Worm (Caenorhabditis elegans) whole organism, L2 larva: ENCODE results near the gene C33C12.1.
A peak's percentile ranks its signal among the peaks of the same experiment; 100 is the strongest.
"Not testable (repeated sequence)": the region's sequence is repeated elsewhere in the genome, so short reads cannot be mapped to it uniquely, and the experiment has no call there.

Source experiments
- C34F6.9 ChIP-seq: fragments of 150-350 bp; optimal IDR thresholded peaks from 2 replicates; lab custom pipeline; 2014; ENCODE audit warnings: missing biosample characterization, missing genetic modification characterization
- ZK546.5 ChIP-seq: sonication (generic microtip); optimal IDR thresholded peaks from 2 replicates; lab custom pipeline; 2017; ENCODE audit warnings: missing biosample characterization, missing genetic modification characterization
- alr-1 ChIP-seq: fragments of 150-350 bp; optimal IDR thresholded peaks from 2 replicates; lab custom pipeline; 2014; ENCODE audit warnings: missing biosample characterization, missing genetic modification characterization
- aly-2 ChIP-seq: fragments of 150-350 bp; optimal IDR thresholded peaks from 2 replicates; lab custom pipeline; 2014; ENCODE audit warnings: missing biosample characterization, missing genetic modification characterization
- ama-1 ChIP-seq: fragments of 150-350 bp; optimal IDR thresholded peaks from 2 replicates; lab custom pipeline; 2018; ENCODE audit warnings: inconsistent platforms
- blmp-1 ChIP-seq: sonication (generic microtip); optimal IDR thresholded peaks from 2 replicates; lab custom pipeline; 2017; ENCODE audit warnings: missing genetic modification characterization, mild to moderate bottlenecking, missing compliant biosample characterization, antibody characterized with exemption, moderate library complexity; ENCODE audit not compliant: insufficient read depth
- egl-27 ChIP-seq: sonication (generic microtip); optimal IDR thresholded peaks from 3 replicates; lab custom pipeline; 2017; ENCODE audit warnings: missing biosample characterization, missing genetic modification reagents, missing genetic modification characterization
- elt-1 ChIP-seq: fragments of 150-350 bp; optimal IDR thresholded peaks from 2 replicates; lab custom pipeline; 2014; ENCODE audit warnings: missing biosample characterization, missing genetic modification characterization
- elt-3 ChIP-seq: sonication (generic microtip); optimal IDR thresholded peaks from 2 replicates; lab custom pipeline; 2017; ENCODE audit warnings: missing biosample characterization, missing genetic modification characterization
- fos-1 ChIP-seq: fragments of 150-350 bp; optimal IDR thresholded peaks from 2 replicates; lab custom pipeline; 2014; ENCODE audit warnings: missing biosample characterization, missing genetic modification characterization
- lin-11 ChIP-seq: fragments of 150-350 bp; sonication (generic microtip); optimal IDR thresholded peaks from 2 replicates; lab custom pipeline; 2014; ENCODE audit warnings: missing biosample characterization, missing genetic modification characterization, inconsistent platforms, mixed read lengths
- lin-13 ChIP-seq: fragments of 150-350 bp; optimal IDR thresholded peaks from 2 replicates; lab custom pipeline; 2014; ENCODE audit warnings: missing biosample characterization, missing genetic modification reagents, missing genetic modification characterization
- lsy-2 ChIP-seq, 2 experiments: fragments of 150-350 bp in 1 of 2; sonication (generic microtip) in 1 of 2; optimal IDR thresholded peaks; 2 replicates each; lab custom pipeline; 2014 to 2017; ENCODE audit warnings: missing biosample characterization in 2 of 2, missing genetic modification characterization in 2 of 2
- mdl-1 ChIP-seq, 2 experiments: fragments of 150-350 bp in 1 of 2; sonication (generic microtip) in 1 of 2; optimal IDR thresholded peaks; 2 replicates each; lab custom pipeline; 2017; ENCODE audit warnings: missing biosample characterization in 2 of 2, missing genetic modification characterization in 2 of 2
- nhr-10 ChIP-seq: sonication (generic microtip); optimal IDR thresholded peaks from 2 replicates; lab custom pipeline; 2017; ENCODE audit warnings: missing biosample characterization, missing genetic modification characterization
- nhr-11 ChIP-seq: fragments of 150-350 bp; optimal IDR thresholded peaks from 2 replicates; lab custom pipeline; 2014; ENCODE audit warnings: missing biosample characterization, missing genetic modification characterization
- nhr-12 ChIP-seq: fragments of 150-350 bp; optimal IDR thresholded peaks from 2 replicates; lab custom pipeline; 2014; ENCODE audit warnings: missing biosample characterization, missing genetic modification characterization
- nhr-129 ChIP-seq: fragments of 150-350 bp; optimal IDR thresholded peaks from 2 replicates; lab custom pipeline; 2014; ENCODE audit warnings: missing biosample characterization, missing genetic modification characterization
- nhr-23 ChIP-seq: fragments of 150-350 bp; optimal IDR thresholded peaks from 2 replicates; lab custom pipeline; 2014; ENCODE audit warnings: missing biosample characterization, missing genetic modification reagents, missing genetic modification characterization
- nhr-6 ChIP-seq: fragments of 150-350 bp; optimal IDR thresholded peaks from 2 replicates; lab custom pipeline; 2014; ENCODE audit warnings: missing biosample characterization, missing genetic modification characterization
- nhr-77 ChIP-seq: fragments of 150-350 bp; optimal IDR thresholded peaks from 2 replicates; lab custom pipeline; 2014; ENCODE audit warnings: missing biosample characterization, missing genetic modification characterization
- peb-1 ChIP-seq: fragments of 150-350 bp; optimal IDR thresholded peaks from 2 replicates; lab custom pipeline; 2014; ENCODE audit warnings: missing biosample characterization, missing genetic modification characterization
- sem-4 ChIP-seq: fragments of 150-350 bp; optimal IDR thresholded peaks from 2 replicates; lab custom pipeline; 2014; ENCODE audit warnings: missing biosample characterization, missing genetic modification reagents, missing genetic modification characterization
- skn-1 ChIP-seq: sonication (generic microtip); optimal IDR thresholded peaks from 2 replicates; lab custom pipeline; 2017; ENCODE audit warnings: missing biosample characterization, missing genetic modification characterization
- sma-3 ChIP-seq: sonication (generic microtip); optimal IDR thresholded peaks from 2 replicates; lab custom pipeline; 2016; ENCODE audit warnings: missing genetic modification reagents, missing genetic modification characterization, missing compliant biosample characterization
- unc-55 ChIP-seq: fragments of 150-350 bp; sonication (generic microtip); optimal IDR thresholded peaks from 3 replicates; lab custom pipeline; 2014; ENCODE audit warnings: missing biosample characterization, missing genetic modification reagents, missing genetic modification characterization
- unc-62 ChIP-seq: fragments of 150-350 bp; optimal IDR thresholded peaks from 2 replicates; lab custom pipeline; 2014; ENCODE audit warnings: missing biosample characterization, missing genetic modification reagents, missing genetic modification characterization
- zag-1 ChIP-seq: fragments of 150-350 bp; optimal IDR thresholded peaks from 2 replicates; lab custom pipeline; 2014; ENCODE audit warnings: missing biosample characterization, missing genetic modification characterization
- ztf-1 ChIP-seq: fragments of 200-800 bp; sonication (Bioruptor generic); conservative IDR thresholded peaks from 2 replicates; pipeline ENCODE4 v1.3.6; 2022; ENCODE audit warnings: missing genetic modification characterization, missing compliant biosample characterization

C33C12.1 gene

DNA sequence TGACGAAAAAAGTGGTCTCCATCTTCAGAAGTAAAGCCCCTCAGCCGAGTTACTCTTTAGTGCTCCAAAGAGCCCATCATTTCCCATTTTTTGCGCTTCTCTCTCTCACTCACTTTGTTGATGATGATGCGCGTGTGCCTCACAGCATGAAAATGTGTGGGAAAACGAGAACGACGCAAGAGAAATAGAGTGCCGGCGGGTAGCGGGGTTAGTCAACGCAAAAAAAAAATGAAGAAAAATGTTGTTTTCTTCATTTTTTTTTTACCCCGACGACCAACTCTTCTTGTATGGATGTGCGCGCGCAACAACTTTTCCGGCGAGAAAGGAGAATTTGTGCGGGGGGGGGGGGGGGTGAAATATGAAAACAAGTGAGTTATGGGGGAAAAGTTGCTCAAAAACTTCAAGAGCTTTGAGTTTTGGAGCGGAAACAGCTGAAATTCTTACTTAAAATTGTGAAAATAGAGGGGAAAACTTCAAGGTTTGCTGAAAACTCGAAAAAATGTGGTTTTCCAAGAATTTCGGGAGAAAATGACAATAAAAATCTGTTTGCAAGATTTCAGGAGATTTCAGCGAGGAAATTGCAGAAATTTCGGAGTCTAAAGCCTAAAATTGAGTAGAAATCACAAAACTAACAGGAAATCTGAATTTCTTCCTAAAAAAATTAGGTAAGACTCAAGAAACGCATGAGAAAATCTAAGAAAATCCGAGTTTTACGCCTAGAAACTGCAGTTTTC lies at the start of gene C33C12.1:
C33C12.1 (plus strand) TSS at position 684 of the 734 bp plus-strand sequence.
- TF ChIP-seq lsy-2 (tag; optimal IDR thresholded peaks at IDR 0.05; lab: Kevin White, UChicago) = peak in 1 of 2 experiments; percentile 22
- TF ChIP-seq nhr-11 (tag; lab: Kevin White, UChicago) = no peak
- no peak for TF ChIP-seq elt-3 (tag; lab: Kevin White, UChicago)
- peak in 1 of 2 experiments; percentile 18 for TF ChIP-seq mdl-1 (tag; optimal IDR thresholded peaks at IDR 0.05; lab: Kevin White, UChicago)
- TF ChIP-seq elt-1 (tag; lab: Kevin White, UChicago) = no peak
- TF ChIP-seq zag-1 (tag; lab: Kevin White, UChicago) = peak; percentile 22
- TF ChIP-seq nhr-129 (tag; lab: Kevin White, UChicago) = peak; percentile 48
- TF ChIP-seq lin-11 (tag; lab: Kevin White, UChicago) = no peak
- no peak for TF ChIP-seq ama-1 (lab: Kevin White, UChicago)
- TF ChIP-seq nhr-10 (tag; lab: Kevin White, UChicago) = no peak
- TF ChIP-seq sem-4 (tag; lab: Kevin White, UChicago) = no peak
- TF ChIP-seq peb-1 = no peak
- TF ChIP-seq unc-62 (GFP tag; lab: Kevin White, UChicago) = no peak
- TF ChIP-seq lin-13 (GFP tag; lab: Kevin White, UChicago) = no peak
- no peak for TF ChIP-seq nhr-12 (tag; lab: Kevin White, UChicago)
- peak; percentile 32 for TF ChIP-seq C34F6.9 (tag; lab: Kevin White, UChicago)
- peak; percentile 20 for TF ChIP-seq unc-55
- TF ChIP-seq, all 48 proteins: peak for 6

DNA sequence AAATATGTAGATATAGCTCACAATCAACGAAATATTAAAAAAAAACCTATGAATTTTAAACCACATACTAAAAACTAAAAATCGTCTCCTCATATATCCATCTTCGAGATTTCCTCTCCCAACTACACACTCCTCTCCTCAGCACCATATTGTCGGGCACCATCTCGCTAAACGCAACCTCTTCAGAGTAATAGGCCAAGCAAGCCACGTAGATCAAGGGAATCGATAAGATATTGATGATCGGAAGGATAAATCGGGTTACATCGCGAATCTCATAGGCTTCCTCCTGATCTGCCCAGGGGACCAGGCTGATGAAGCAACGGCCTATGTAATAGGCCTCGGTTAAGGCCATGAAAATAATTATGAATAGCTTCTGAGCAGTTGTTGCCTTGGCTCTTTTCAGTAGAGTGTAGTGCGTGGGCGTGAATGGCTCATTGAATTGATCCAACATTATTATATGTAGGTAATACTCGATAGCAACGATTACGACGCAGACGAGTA lies 47.5 kb upstream of the C33C12.1 start, which contains the start of the genes C40A11.7 and C40A11.8:
C40A11.7 (minus strand) TSS at position 101 of the 501 bp plus-strand sequence.
C40A11.8 (minus strand) TSS at position 451 of the 501 bp plus-strand sequence.
- TF ChIP-seq nhr-77 (tag; lab: Kevin White, UChicago) (no peak), unc-55 (no peak), fos-1 (tag; lab: Kevin White, UChicago) (no peak), nhr-23 (no peak), nhr-6 (tag; lab: Kevin White, UChicago) (no peak), ztf-1 (GFP tag; lab: Robert Waterston, UW) (no peak), C34F6.9 (tag; lab: Kevin White, UChicago) (no peak), aly-2 (tag; lab: Kevin White, UChicago) (no peak), lin-13 (GFP tag; lab: Kevin White, UChicago) (no peak), lsy-2 (tag; optimal IDR thresholded peaks at IDR 0.05; lab: Kevin White, UChicago) (no peak), elt-1 (tag; lab: Kevin White, UChicago) (no peak)

ce11 chrII:2152455-2152854 lies 45.6 kb upstream of the C33C12.1 start:
- peak; percentile 64 for TF ChIP-seq fos-1 (tag; lab: Kevin White, UChicago)
- no peak for TF ChIP-seq ZK546.5 (tag; lab: Kevin White, UChicago)
- no peak for TF ChIP-seq skn-1 (tag; lab: Kevin White, UChicago)
- TF ChIP-seq lsy-2 (tag; optimal IDR thresholded peaks at IDR 0.05; lab: Kevin White, UChicago) = no peak
- no peak for TF ChIP-seq blmp-1 (tag; lab: Kevin White, UChicago)
- TF ChIP-seq sma-3 (GFP tag; lab: Kevin White, UChicago) = no peak
- no peak for TF ChIP-seq alr-1 (tag; lab: Kevin White, UChicago)
- no peak for TF ChIP-seq peb-1
- no peak for TF ChIP-seq lin-11 (tag; lab: Kevin White, UChicago)

DNA sequence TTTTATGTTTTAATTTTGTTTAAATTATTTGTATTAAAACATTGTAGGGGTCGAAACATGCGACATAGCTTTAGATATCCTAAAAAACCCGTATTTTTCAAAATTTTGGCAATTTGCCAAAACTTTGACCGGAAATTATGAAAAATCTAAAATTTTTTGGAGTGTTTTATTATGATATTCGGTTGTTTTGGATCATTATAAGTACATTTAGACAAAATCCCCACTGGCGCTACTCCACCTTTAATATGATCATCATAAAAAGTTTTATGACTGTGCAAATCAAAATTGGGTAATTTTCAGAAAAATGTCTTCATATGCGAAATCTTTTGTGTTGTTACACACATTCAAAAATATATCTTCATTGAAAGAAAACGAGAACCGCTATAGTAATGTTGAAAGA lies 44.3 kb upstream of the C33C12.1 start, which contains the start of gene math-18:
math-18 (plus strand) TSS at position 301 of the 400 bp plus-strand sequence.
- TF ChIP-seq nhr-129 (tag; lab: Kevin White, UChicago); lsy-2 (tag; optimal IDR thresholded peaks at IDR 0.05; lab: Kevin White, UChicago); sma-3 (GFP tag; lab: Kevin White, UChicago): not testable (repeated sequence)

- not testable (repeated sequence) for TF ChIP-seq peb-1; egl-27 (tag; lab: Kevin White, UChicago); unc-62 (GFP tag; lab: Kevin White, UChicago)
- TF ChIP-seq, all 48 proteins: peak for 0; not testable (repeated sequence) for 48
Measured at ce11 chrII:2163370-2163882, 34.6 kb upstream of the C33C12.1 start, which contains the start of gene C33C12.11. Gene C33C12.11 (minus strand): TSS chrII:2163832.
